Worm (Caenorhabditis elegans) whole organism, late embryonic: Measurements from ENCODE around the gene lido-1.

Experiments used
- ama-1 ChIP-seq: fragments of 150-350 bp; optimal IDR thresholded peaks from 2 replicates; lab custom pipeline; 2014
- dmd-4 ChIP-seq: sonication (generic microtip); optimal IDR thresholded peaks from 2 replicates; lab custom pipeline; 2016; ENCODE audit warnings: borderline replicate concordance, missing genetic modification characterization, missing compliant biosample characterization
- elt-4 ChIP-seq: sonication (generic microtip); optimal IDR thresholded peaks from 2 replicates; lab custom pipeline; 2016; ENCODE audit warnings: missing genetic modification characterization, missing compliant biosample characterization
- fkh-10 ChIP-seq: fragments of 150-350 bp; optimal IDR thresholded peaks from 2 replicates; lab custom pipeline; 2014; ENCODE audit warnings: missing biosample characterization, missing genetic modification reagents, missing genetic modification characterization
- nhr-232 ChIP-seq: sonication (generic microtip); optimal IDR thresholded peaks from 2 replicates; lab custom pipeline; 2016; ENCODE audit warnings: missing genetic modification characterization, missing compliant biosample characterization
- pha-4 ChIP-seq: fragments of 150-350 bp; optimal IDR thresholded peaks from 2 replicates; lab custom pipeline; 2018; ENCODE audit warnings: missing biosample characterization, missing genetic modification reagents, missing genetic modification characterization
- pqm-1 ChIP-seq: sonication (generic microtip); optimal IDR thresholded peaks from 2 replicates; lab custom pipeline; 2016; ENCODE audit warnings: missing genetic modification characterization, missing compliant biosample characterization

ce11 chrX:17080635-17081376 is 15.6 kb downstream of the lido-1 start, which contains the start of the genes irld-23 and C08A9.10:
- TF ChIP-seq elt-4 (tag; lab: Kevin White, UChicago) (no peak), pqm-1 (tag; lab: Kevin White, UChicago) (no peak), nhr-232 (tag; lab: Kevin White, UChicago) (no peak), fkh-10 (GFP tag; lab: Kevin White, UChicago) (no peak), pha-4 (tag; lab: Kevin White, UChicago) (no peak), dmd-4 (tag; lab: Kevin White, UChicago) (no peak), ama-1 (no peak)
